Worm (Caenorhabditis elegans) whole organism, L3 larva: ENCODE measurements around the gene spp-27.
A peak's percentile ranks its signal among the peaks of the same experiment; 100 is the strongest.

ENCODE experiments used
- R02D3.7 ChIP-seq: fragments of 150-350 bp; optimal IDR thresholded peaks from 2 replicates; lab custom pipeline; 2014; ENCODE audit warnings: missing biosample characterization, missing genetic modification characterization
- ZK546.5 ChIP-seq: sonication (generic microtip); optimal IDR thresholded peaks from 2 replicates; lab custom pipeline; 2017; ENCODE audit warnings: missing biosample characterization, missing genetic modification characterization
- aly-2 ChIP-seq: fragments of 150-350 bp; optimal IDR thresholded peaks from 2 replicates; lab custom pipeline; 2014; ENCODE audit warnings: missing biosample characterization, missing genetic modification characterization
- ama-1 ChIP-seq: fragments of 150-350 bp; optimal IDR thresholded peaks from 2 replicates; lab custom pipeline; 2018
- ceh-28 ChIP-seq: fragments of 150-350 bp; optimal IDR thresholded peaks from 2 replicates; lab custom pipeline; 2014; ENCODE audit warnings: missing biosample characterization, missing genetic modification reagents, missing genetic modification characterization
- ceh-82 ChIP-seq: fragments of 150-350 bp; optimal IDR thresholded peaks from 2 replicates; lab custom pipeline; 2014; ENCODE audit warnings: missing biosample characterization, missing genetic modification characterization
- ceh-9 ChIP-seq: sonication (generic microtip); optimal IDR thresholded peaks from 2 replicates; lab custom pipeline; 2018; ENCODE audit warnings: missing biosample characterization, missing genetic modification characterization
- daf-12 ChIP-seq: fragments of 150-350 bp; optimal IDR thresholded peaks from 2 replicates; lab custom pipeline; 2014; ENCODE audit warnings: missing biosample characterization, missing genetic modification reagents, missing genetic modification characterization
- egl-27 ChIP-seq: sonication (generic microtip); optimal IDR thresholded peaks from 4 replicates; lab custom pipeline; 2017; ENCODE audit warnings: missing biosample characterization, missing genetic modification reagents, missing genetic modification characterization
- egl-5 ChIP-seq: fragments of 150-350 bp; optimal IDR thresholded peaks from 2 replicates; lab custom pipeline; 2017; ENCODE audit warnings: missing biosample characterization, missing genetic modification reagents, missing genetic modification characterization, inconsistent platforms
- elt-2 ChIP-seq: sonication (generic microtip); optimal IDR thresholded peaks from 2 replicates; lab custom pipeline; 2016; ENCODE audit warnings: missing genetic modification reagents, mild to moderate bottlenecking, missing genetic modification characterization, missing compliant biosample characterization
- elt-3 ChIP-seq, 3 experiments: fragments of 150-350 bp in 1 of 3; sonication (generic microtip) in 2 of 3; optimal IDR thresholded peaks; 2 replicates in 2 of 3; 4 replicates in 1 of 3; lab custom pipeline; 2014 to 2017; ENCODE audit warnings: missing biosample characterization in 3 of 3, missing genetic modification characterization in 3 of 3
- eor-1 ChIP-seq, 2 experiments: fragments of 150-350 bp; optimal IDR thresholded peaks; 2 replicates each; lab custom pipeline; 2014 to 2018; ENCODE audit warnings: missing biosample characterization in 2 of 2, missing genetic modification characterization in 2 of 2
- fos-1 ChIP-seq: fragments of 150-350 bp; optimal IDR thresholded peaks from 2 replicates; lab custom pipeline; 2014; ENCODE audit warnings: missing biosample characterization, missing genetic modification characterization
- jun-1 ChIP-seq: fragments of 150-350 bp; optimal IDR thresholded peaks from 2 replicates; lab custom pipeline; 2014; ENCODE audit warnings: missing biosample characterization, missing genetic modification reagents, missing genetic modification characterization
- lin-15B ChIP-seq: fragments of 150-350 bp; optimal IDR thresholded peaks from 2 replicates; lab custom pipeline; 2014; ENCODE audit warnings: missing biosample characterization, missing genetic modification characterization
- lin-39 ChIP-seq: fragments of 150-350 bp; optimal IDR thresholded peaks from 2 replicates; lab custom pipeline; 2018; ENCODE audit warnings: missing biosample characterization, missing genetic modification reagents, missing genetic modification characterization
- lsy-12 ChIP-seq: sonication (generic microtip); optimal IDR thresholded peaks from 2 replicates; lab custom pipeline; 2016; ENCODE audit warnings: mild to moderate bottlenecking, missing genetic modification characterization, missing compliant biosample characterization
- mml-1 ChIP-seq: fragments of 150-350 bp; sonication (generic microtip); optimal IDR thresholded peaks from 3 replicates; lab custom pipeline; 2014; ENCODE audit warnings: missing biosample characterization, missing genetic modification characterization
- nhr-12 ChIP-seq: fragments of 150-350 bp; optimal IDR thresholded peaks from 2 replicates; lab custom pipeline; 2014; ENCODE audit warnings: missing biosample characterization, missing genetic modification characterization
- nhr-23 ChIP-seq: fragments of 150-350 bp; optimal IDR thresholded peaks from 2 replicates; lab custom pipeline; 2014; ENCODE audit warnings: missing biosample characterization, missing genetic modification reagents, missing genetic modification characterization
- nhr-237 ChIP-seq: fragments of 150-350 bp; optimal IDR thresholded peaks from 2 replicates; lab custom pipeline; 2014; ENCODE audit warnings: missing biosample characterization, missing genetic modification characterization
- nhr-25 ChIP-seq: sonication (generic microtip); optimal IDR thresholded peaks from 2 replicates; lab custom pipeline; 2017; ENCODE audit warnings: missing biosample characterization, missing genetic modification characterization
- nhr-28 ChIP-seq: fragments of 150-350 bp; optimal IDR thresholded peaks from 2 replicates; lab custom pipeline; 2014; ENCODE audit warnings: missing biosample characterization, missing genetic modification characterization
- nhr-43 ChIP-seq: sonication (generic microtip); optimal IDR thresholded peaks from 2 replicates; lab custom pipeline; 2016; ENCODE audit warnings: mild to moderate bottlenecking, missing genetic modification characterization, missing compliant biosample characterization; ENCODE audit not compliant: poor library complexity, severe bottlenecking
- nhr-76 ChIP-seq: fragments of 150-350 bp; sonication (generic microtip); optimal IDR thresholded peaks from 5 replicates; lab custom pipeline; 2014; ENCODE audit warnings: missing biosample characterization, missing genetic modification characterization
- pha-4 ChIP-seq: fragments of 150-350 bp; optimal IDR thresholded peaks from 2 replicates; lab custom pipeline; 2014; ENCODE audit warnings: missing biosample characterization, missing genetic modification reagents, missing genetic modification characterization
- sea-2 ChIP-seq: fragments of 150-350 bp; sonication (generic microtip); optimal IDR thresholded peaks from 4 replicates; lab custom pipeline; 2014; ENCODE audit warnings: missing biosample characterization, missing genetic modification reagents, missing genetic modification characterization
- snpc-4 ChIP-seq: fragments of 150-350 bp; optimal IDR thresholded peaks from 2 replicates; lab custom pipeline; 2014; ENCODE audit warnings: missing biosample characterization, missing genetic modification characterization
- unc-39 ChIP-seq: sonication (generic microtip); optimal IDR thresholded peaks from 4 replicates; lab custom pipeline; 2017; ENCODE audit warnings: missing biosample characterization, missing genetic modification characterization
- unc-62 ChIP-seq: fragments of 150-350 bp; sonication (generic microtip); optimal IDR thresholded peaks from 4 replicates; lab custom pipeline; 2014; ENCODE audit warnings: missing biosample characterization, missing genetic modification reagents, missing genetic modification characterization
- ztf-11 ChIP-seq: fragments of 150-350 bp; optimal IDR thresholded peaks from 2 replicates; lab custom pipeline; 2014; ENCODE audit warnings: missing biosample characterization, missing genetic modification characterization
- ztf-4 ChIP-seq: fragments of 150-350 bp; optimal IDR thresholded peaks from 2 replicates; lab custom pipeline; 2014; ENCODE audit warnings: missing biosample characterization, missing genetic modification characterization

Gene spp-27

DNA sequence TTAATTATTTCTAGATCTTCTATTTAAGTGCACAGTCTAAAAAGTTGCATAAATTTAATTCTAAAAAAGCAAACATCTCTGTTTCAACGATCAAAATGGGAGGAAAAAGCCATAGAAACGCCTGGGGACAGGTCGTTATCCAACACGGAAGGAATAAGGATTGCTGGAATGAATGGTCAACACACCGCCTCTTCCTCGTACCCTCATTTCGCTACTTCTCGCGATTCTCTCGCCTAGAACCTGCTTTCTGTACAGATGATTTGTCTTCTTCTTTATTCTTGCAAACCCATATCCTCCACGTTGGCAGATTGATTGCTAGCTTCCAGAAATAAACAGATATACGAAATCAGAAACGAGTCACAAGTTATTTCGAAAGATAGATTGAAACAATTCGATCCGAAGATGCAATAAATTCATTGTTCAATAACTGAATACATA lies 42.0 kb downstream of the spp-27 start, which contains the start of gene dpy-11 (continued):
- TF ChIP-seq nhr-237 = no peak
- no peak for TF ChIP-seq unc-62 (GFP tag; lab: Kevin White, UChicago)
- no peak for TF ChIP-seq eor-1 (tag; optimal IDR thresholded peaks at IDR 0.05; lab: Kevin White, UChicago)
- TF ChIP-seq nhr-28 (tag; lab: Kevin White, UChicago) = no peak
- no peak for TF ChIP-seq jun-1 (tag; lab: Kevin White, UChicago)
- TF ChIP-seq nhr-76 (tag; lab: Kevin White, UChicago) = no peak
- TF ChIP-seq aly-2 (tag; lab: Kevin White, UChicago) = no peak
- peak; percentile 66 for TF ChIP-seq nhr-25
- TF ChIP-seq egl-27 (tag; lab: Kevin White, UChicago) = no peak
- no peak for TF ChIP-seq fos-1 (tag; lab: Kevin White, UChicago)
- peak; percentile 24 for TF ChIP-seq lin-39 (tag; lab: Kevin White, UChicago)
- TF ChIP-seq mml-1 (tag; lab: Kevin White, UChicago) = no peak
- TF ChIP-seq ztf-4 (tag; lab: Kevin White, UChicago) = no peak
- no peak for TF ChIP-seq unc-39
- TF ChIP-seq ztf-11 (tag; lab: Kevin White, UChicago) = no peak
- TF ChIP-seq snpc-4 (tag; lab: Kevin White, UChicago) = no peak

DNA sequence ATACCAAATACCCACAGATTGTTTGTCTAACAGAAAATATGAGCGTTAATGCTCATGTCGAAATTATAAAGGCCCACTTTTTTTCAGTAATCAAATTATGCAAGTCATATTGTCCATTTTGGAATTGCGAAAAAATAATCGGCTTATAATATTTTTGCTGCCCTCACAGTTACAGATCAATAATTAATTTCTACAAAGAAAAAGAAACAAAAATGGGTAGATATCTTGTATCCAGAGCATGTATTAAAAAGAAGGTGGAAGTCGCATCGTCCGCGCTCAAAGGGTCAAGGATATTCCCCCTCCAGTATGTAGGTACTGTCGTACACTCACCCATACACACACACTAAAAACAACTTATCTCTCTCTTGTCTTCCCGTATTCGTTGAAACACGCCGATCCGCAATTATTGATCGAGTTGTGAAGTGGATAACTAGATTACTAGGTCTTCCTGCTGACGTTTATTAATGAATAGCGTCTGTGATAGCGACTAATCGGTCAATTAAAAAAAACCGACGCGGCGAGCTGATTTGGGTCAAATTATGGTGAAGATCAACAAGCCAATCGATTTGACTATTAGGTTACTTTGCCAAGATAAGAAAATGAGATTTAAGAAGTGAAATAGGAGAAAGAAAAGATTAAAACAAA lies 43.0 kb downstream of the spp-27 start:
- TF ChIP-seq nhr-23 = peak; percentile 92
- TF ChIP-seq ceh-28 (tag; lab: Kevin White, UChicago) = peak; percentile 46
- TF ChIP-seq nhr-43 (tag; lab: Kevin White, UChicago) = peak; percentile 18
- TF ChIP-seq aly-2 (tag; lab: Kevin White, UChicago) = no peak

DNA sequence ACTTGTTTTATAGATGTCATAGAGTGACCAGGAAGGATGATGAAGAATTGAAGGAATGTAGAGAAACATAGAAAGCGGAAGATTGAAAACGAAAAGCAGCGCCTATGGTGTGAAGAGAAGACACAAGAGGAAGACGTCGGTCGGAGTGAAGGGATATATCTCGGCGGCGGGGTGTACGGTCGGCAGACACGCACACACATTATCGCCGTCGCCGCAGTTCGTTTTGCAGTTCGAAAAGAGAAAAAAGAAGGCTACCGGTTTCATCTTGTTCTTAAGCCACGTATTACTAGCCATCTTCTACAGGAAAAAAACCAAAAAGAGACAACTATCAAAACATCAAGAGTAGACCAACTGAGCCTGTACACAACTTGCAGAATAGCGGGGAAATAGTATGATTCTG lies 43.6 kb downstream of the spp-27 start:
- TF ChIP-seq nhr-43 (tag; lab: Kevin White, UChicago) (peak; percentile 28), nhr-25 (peak; percentile 68), nhr-23 (peak; percentile 1), lsy-12 (no peak)
- TF ChIP-seq, all 47 proteins: peak for 3

DNA sequence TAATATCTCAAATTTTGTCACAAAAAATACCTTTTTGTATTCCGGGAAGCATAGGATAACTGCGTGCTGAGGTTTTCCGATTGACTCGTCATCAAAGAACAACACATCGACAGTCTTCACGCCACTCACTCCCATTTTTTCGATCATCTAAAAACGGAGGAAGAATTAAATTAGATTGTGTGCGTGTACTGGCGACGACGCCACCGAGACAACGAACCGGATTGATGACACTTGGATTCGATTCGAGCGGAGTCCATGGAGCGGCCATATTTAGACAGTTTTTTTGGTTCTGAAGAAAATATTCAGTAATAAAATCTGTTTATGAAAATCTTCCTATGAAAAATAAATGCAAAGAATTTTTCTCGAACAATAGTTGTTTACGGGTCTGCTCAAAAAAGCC lies 45.8 kb downstream of the spp-27 start, which contains the start of gene ubh-1:
Gene ubh-1 (minus strand): TSS at position 289 of the 400 bp plus-strand sequence.
- TF ChIP-seq nhr-76 (tag; lab: Kevin White, UChicago) (no peak), daf-12 (tag; lab: Kevin White, UChicago) (no peak), ama-1 (peak; percentile 52), ztf-4 (tag; lab: Kevin White, UChicago) (no peak), unc-39 (no peak), ceh-9 (no peak), lin-15B (tag; lab: Kevin White, UChicago) (no peak), nhr-23 (peak; percentile 51), elt-3 (tag; optimal IDR thresholded peaks at IDR 0.05; lab: Kevin White, UChicago) (peak in 1 of 3 experiments; percentile 25), sea-2 (GFP tag; lab: Kevin White, UChicago) (no peak)

DNA sequence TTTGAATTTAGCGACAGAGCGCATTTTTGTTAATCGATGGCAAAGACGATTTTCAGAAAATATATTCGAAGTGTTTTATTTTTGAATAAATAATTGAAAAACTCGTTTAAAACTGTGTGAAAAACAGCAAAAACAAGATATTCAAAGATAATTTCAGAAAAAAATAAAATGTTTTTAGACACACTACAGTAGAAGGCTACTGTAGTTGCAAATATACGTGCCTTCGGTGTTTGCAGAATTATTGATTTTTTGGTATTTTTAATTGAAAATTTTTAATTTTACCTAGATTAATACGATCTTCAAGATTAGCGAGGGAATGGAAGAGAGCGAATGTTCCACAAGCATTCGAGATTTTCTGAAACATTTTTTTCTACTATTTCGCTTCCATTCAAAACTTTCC lies 46.3 kb downstream of the spp-27 start:
- TF ChIP-seq pha-4 (tag; lab: Kevin White, UChicago) = no peak

DNA sequence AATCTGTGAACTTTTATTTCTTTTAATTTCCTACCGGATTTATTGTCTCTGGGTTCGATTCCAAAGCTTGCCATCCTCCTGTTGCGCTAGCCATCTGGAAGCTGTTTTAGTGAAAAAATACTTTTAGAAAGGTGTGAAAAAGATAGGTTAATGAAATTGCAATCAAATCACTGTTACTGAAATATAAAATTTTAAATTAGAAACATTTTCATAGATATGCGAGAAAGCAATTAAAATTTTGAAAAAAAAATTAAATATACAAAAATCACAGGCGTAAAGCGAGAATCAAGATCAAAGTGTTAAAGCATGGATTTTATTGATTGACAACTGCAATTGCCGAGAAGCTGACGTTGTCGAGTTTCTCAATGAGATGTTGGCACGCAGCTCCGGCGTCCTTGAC lies 47.2 kb downstream of the spp-27 start, which contains the start of gene ubh-2:
Gene ubh-2 (minus strand): TSS at position 101 of the 400 bp plus-strand sequence.
- no peak for TF ChIP-seq ZK546.5 (tag; lab: Kevin White, UChicago)
- no peak for TF ChIP-seq R02D3.7 (tag; lab: Kevin White, UChicago)
- TF ChIP-seq, all 47 proteins: peak for 0

DNA sequence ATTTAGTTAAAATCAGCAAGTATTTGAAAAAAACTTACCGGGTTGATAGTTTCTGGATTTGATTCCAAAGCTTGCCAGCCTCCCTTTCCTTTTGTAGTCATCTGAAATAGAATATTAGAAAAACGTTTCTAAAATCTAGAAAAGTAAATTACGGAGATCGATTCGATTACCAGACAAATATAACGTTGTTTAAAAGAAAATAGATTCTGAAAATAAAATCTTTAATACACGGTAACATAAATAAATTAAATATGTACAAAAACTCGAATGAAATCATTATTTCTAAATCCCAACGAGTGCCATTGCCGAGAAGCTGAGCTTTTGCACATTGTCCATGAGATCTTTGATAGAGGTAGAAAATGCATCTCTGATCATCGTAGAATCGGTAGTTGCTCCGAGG lies 48.2 kb downstream of the spp-27 start, which contains the start of gene ubh-3:
Gene ubh-3 (minus strand): TSS at position 101 of the 400 bp plus-strand sequence.
- TF ChIP-seq ceh-82 (no peak), nhr-12 (tag; lab: Kevin White, UChicago) (no peak), elt-2 (tag; lab: Kevin White, UChicago) (no peak), jun-1 (tag; lab: Kevin White, UChicago) (no peak), egl-5 (tag; lab: Kevin White, UChicago) (no peak), R02D3.7 (tag; lab: Kevin White, UChicago) (no peak), snpc-4 (tag; lab: Kevin White, UChicago) (no peak)
